Fruit fly (Drosophila melanogaster): Measurements from ENCODE around the gene nuf.
A peak's percentile ranks its signal among the peaks of the same experiment; 100 is the strongest.

dm6 chr3L:14166271-14166670, 24.4 kb upstream of the nuf start:
- TF ChIP-seq CG34406 (GFP tag; optimal IDR thresholded peaks at IDR 0.05), result no peak
- TF ChIP-seq Gug (GFP tag; IDR thresholded peaks at IDR 0.05), result no peak
- no peak for TF ChIP-seq CG1621 (tag; optimal IDR thresholded peaks at IDR 0.05)
- no peak for TF ChIP-seq fd85E (GFP tag; optimal IDR thresholded peaks at IDR 0.05)
- TF ChIP-seq Eip78C (GFP tag), result no peak
- no peak for TF ChIP-seq CG15336 (GFP tag; IDR thresholded peaks at IDR 0.05)
- no peak for TF ChIP-seq OdsH (GFP tag; optimal IDR thresholded peaks at IDR 0.05)
- TF ChIP-seq Blimp-1 (GFP tag; optimal IDR thresholded peaks at IDR 0.05), result no peak
- no peak for TF ChIP-seq CG11902 (GFP tag; optimal IDR thresholded peaks at IDR 0.05)
- no peak for TF ChIP-seq Sox15 (GFP tag; optimal IDR thresholded peaks at IDR 0.05)
- TF ChIP-seq Ets21C (GFP tag; optimal IDR thresholded peaks at IDR 0.05), result no peak
- 0 out of 3 replicates have a peak, but pooled peaks have one; percentile 23 for TF ChIP-seq CG6163 (GFP tag; IDR thresholded peaks at IDR 0.05)
- TF ChIP-seq CG9139 (GFP tag; optimal IDR thresholded peaks at IDR 0.05), result no peak
- TF ChIP-seq CG6854 (GFP tag; optimal IDR thresholded peaks at IDR 0.05), result no peak

Measured in whole organism, prepupa.